Worm (Caenorhabditis elegans): ENCODE data around the gene F48B9.8.

Gene F48B9.8

DNA sequence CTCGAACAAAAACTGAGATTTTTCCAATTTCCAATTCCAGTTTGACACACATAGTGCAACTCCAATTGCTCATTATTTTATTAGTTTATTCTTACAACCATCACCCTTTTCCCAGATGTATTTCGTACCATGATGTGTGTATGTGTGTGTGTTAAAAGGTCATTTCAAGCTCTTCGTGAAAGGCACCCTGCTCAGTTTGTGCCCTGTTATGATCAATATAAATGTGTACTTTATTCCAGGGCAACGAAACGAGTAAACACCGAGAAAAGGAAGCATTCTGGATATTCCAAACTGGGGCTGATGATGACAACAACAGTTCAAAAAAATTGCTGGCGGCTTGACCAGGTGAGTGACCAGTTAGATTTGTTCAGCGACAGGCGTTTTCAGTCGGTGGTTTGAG, 34.5 kb upstream of the F48B9.8 start, which contains the start of gene peb-1:
Gene peb-1 (plus strand): TSS at position 301 of the 400 bp plus-strand sequence.
- TF ChIP-seq cog-1 (tag; optimal IDR thresholded peaks at IDR 0.05): no peak
- TF ChIP-seq klf-2 (GFP tag; conservative IDR thresholded peaks at IDR 0.05): no peak
- TF ChIP-seq T22C8.4 (GFP tag; IDR thresholded peaks at IDR 0.05): no peak
- no peak for TF ChIP-seq med-1 (GFP tag; optimal IDR thresholded peaks at IDR 0.05; ENCODE audit: insufficient read depth)
- no peak for TF ChIP-seq ref-1 (GFP tag; conservative IDR thresholded peaks at IDR 0.05)
- TF ChIP-seq tab-1 (GFP tag; IDR thresholded peaks at IDR 0.05): no peak
- no peak for TF ChIP-seq ztf-23 (GFP tag; IDR thresholded peaks at IDR 0.05)
- no peak for TF ChIP-seq ztf-29 (GFP tag; IDR thresholded peaks at IDR 0.05)
- TF ChIP-seq flt-1 (GFP tag; IDR thresholded peaks at IDR 0.05): no peak

DNA sequence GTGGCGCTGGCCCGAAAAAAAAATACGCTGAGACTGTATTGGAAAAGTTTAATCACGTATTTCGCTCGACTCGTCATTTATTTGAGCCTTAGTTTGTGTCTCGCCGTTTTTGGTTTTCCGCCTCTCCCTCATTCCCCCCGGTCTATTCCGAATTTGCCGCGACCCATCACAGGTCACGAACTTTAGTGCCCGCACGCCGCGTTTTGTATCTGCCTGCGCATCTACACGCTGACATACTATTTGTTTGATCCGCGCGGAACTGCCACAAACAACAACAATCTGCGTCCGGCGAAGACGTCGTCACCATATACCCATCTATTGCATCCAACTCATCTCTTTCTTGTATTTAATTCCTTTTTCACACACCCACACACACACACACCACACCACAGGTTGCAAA, 34.0 kb upstream of the F48B9.8 start:
- no peak for TF ChIP-seq flt-1 (GFP tag; IDR thresholded peaks at IDR 0.05)
- TF ChIP-seq tab-1 (GFP tag; IDR thresholded peaks at IDR 0.05): no peak
- TF ChIP-seq ref-1 (GFP tag; conservative IDR thresholded peaks at IDR 0.05): no peak
- TF ChIP-seq med-1 (GFP tag; optimal IDR thresholded peaks at IDR 0.05; ENCODE audit: insufficient read depth): no peak
- TF ChIP-seq T22C8.4 (GFP tag; IDR thresholded peaks at IDR 0.05): no peak
- no peak for TF ChIP-seq cog-1 (tag; optimal IDR thresholded peaks at IDR 0.05)
- TF ChIP-seq ztf-23 (GFP tag; IDR thresholded peaks at IDR 0.05): no peak
- TF ChIP-seq ztf-29 (GFP tag; IDR thresholded peaks at IDR 0.05): no peak
- TF ChIP-seq klf-2 (GFP tag; conservative IDR thresholded peaks at IDR 0.05): no peak

DNA sequence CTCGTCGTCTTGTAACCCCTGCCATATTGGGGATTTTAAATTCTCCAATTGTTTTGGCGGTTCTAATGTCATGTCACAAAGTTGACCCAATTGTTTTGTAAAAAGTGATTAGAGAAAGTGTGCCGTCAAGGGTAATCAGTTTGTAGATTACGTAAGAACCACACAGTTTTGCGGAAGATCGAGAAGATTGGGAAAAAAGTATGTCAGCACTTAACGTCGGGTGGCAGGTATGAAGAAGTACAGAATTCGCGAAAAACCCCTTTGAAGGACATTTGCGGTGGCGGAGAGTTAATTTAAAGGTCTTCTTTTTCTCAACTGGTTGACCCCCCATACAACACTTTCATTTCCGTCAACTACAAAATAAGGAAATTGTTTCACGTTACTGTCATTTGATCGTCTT, 32.2 kb upstream of the F48B9.8 start:
- TF ChIP-seq ztf-29 (GFP tag; IDR thresholded peaks at IDR 0.05) (no peak), med-1 (GFP tag; optimal IDR thresholded peaks at IDR 0.05; ENCODE audit: insufficient read depth) (no peak), klf-2 (GFP tag; conservative IDR thresholded peaks at IDR 0.05) (no peak), tab-1 (GFP tag; IDR thresholded peaks at IDR 0.05) (no peak), ref-1 (GFP tag; conservative IDR thresholded peaks at IDR 0.05) (no peak), cog-1 (tag; optimal IDR thresholded peaks at IDR 0.05) (no peak), T22C8.4 (GFP tag; IDR thresholded peaks at IDR 0.05) (no peak), flt-1 (GFP tag; IDR thresholded peaks at IDR 0.05) (no peak), ztf-23 (GFP tag; IDR thresholded peaks at IDR 0.05) (no peak)

DNA sequence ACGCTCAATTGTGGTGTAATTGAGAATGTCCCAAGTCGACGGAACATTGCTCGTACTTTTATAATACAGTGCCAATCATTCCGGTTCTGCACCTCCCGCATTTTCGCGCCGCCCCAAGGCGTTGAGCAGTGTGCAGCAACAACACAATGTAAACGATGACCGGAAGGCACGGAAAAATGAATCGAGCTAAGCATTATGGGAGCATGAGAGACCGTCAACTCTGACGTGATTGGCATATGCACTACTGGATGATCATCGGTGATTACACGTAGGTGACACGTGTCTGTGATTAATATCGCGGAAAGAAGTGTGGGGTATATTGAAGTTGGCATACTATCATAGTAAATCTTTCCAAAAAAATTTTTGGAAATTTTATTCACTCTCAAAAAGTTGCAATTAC, 28.8 kb upstream of the F48B9.8 start, which contains the start of gene T24C12.4:
Gene T24C12.4 (minus strand): TSS at position 101 of the 400 bp plus-strand sequence.
- TF ChIP-seq med-1 (GFP tag; optimal IDR thresholded peaks at IDR 0.05; ENCODE audit: insufficient read depth): no peak
- TF ChIP-seq ref-1 (GFP tag; conservative IDR thresholded peaks at IDR 0.05): no peak
- no peak for TF ChIP-seq cog-1 (tag; optimal IDR thresholded peaks at IDR 0.05)
- TF ChIP-seq tab-1 (GFP tag; IDR thresholded peaks at IDR 0.05): no peak
- no peak for TF ChIP-seq klf-2 (GFP tag; conservative IDR thresholded peaks at IDR 0.05)
- TF ChIP-seq T22C8.4 (GFP tag; IDR thresholded peaks at IDR 0.05): no peak
- no peak for TF ChIP-seq ztf-23 (GFP tag; IDR thresholded peaks at IDR 0.05)
- TF ChIP-seq ztf-29 (GFP tag; IDR thresholded peaks at IDR 0.05): no peak
- no peak for TF ChIP-seq flt-1 (GFP tag; IDR thresholded peaks at IDR 0.05)

DNA sequence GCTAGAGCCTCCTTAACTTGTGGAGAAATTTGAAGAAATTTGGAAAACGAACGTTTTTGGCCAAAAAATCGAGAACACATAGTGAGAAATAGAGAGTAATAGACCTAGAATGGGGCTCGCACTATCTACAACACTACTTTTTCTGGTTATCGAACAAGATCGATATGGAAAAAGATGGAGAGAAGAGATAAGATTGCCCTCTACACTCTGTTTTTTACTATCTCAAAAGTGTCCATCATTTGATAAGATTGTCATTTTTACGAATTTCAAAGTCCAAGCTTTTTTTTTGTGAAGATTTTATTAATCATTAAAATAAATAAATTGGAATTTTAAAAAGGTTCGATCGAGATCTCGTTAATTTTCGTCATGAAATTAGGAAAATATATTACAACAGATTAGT, 27.5 kb upstream of the F48B9.8 start, which contains the start of gene T24C12.3:
Gene T24C12.3 (minus strand): TSS at position 134 of the 400 bp plus-strand sequence.
- TF ChIP-seq ztf-23 (GFP tag; IDR thresholded peaks at IDR 0.05): no peak
- no peak for TF ChIP-seq ztf-29 (GFP tag; IDR thresholded peaks at IDR 0.05)
- TF ChIP-seq med-1 (GFP tag; optimal IDR thresholded peaks at IDR 0.05; ENCODE audit: insufficient read depth): no peak
- TF ChIP-seq T22C8.4 (GFP tag; IDR thresholded peaks at IDR 0.05): no peak
- no peak for TF ChIP-seq cog-1 (tag; optimal IDR thresholded peaks at IDR 0.05)
- TF ChIP-seq tab-1 (GFP tag; IDR thresholded peaks at IDR 0.05): no peak
- no peak for TF ChIP-seq klf-2 (GFP tag; conservative IDR thresholded peaks at IDR 0.05)
- TF ChIP-seq flt-1 (GFP tag; IDR thresholded peaks at IDR 0.05): no peak
- TF ChIP-seq ref-1 (GFP tag; conservative IDR thresholded peaks at IDR 0.05): no peak

DNA sequence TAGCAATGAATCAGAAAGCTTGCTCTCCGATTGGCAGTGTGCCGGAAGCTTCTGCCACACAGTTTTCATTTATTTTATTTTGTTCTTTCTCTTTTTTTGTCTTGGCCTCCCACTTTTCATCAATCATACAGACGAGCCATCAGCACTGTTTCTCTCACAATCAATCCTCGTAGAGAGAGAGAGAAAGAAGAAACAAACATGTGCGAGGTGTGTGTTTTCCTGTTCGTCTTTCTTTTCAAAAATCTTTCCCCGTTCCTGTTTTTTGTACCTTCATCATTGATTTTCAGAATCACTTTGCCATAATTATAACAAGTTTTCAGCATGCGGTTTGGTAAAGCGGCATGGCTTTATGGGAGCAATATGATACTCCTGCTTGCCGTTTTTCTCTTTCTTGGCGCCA, 22.9 kb upstream of the F48B9.8 start, which contains the start of gene T24C12.1:
Gene T24C12.1 (plus strand): TSS at position 301 of the 400 bp plus-strand sequence.
- TF ChIP-seq tab-1 (GFP tag; IDR thresholded peaks at IDR 0.05) (no peak), ztf-23 (GFP tag; IDR thresholded peaks at IDR 0.05) (no peak), cog-1 (tag; optimal IDR thresholded peaks at IDR 0.05) (no peak), flt-1 (GFP tag; IDR thresholded peaks at IDR 0.05) (no peak), T22C8.4 (GFP tag; IDR thresholded peaks at IDR 0.05) (no peak), klf-2 (GFP tag; conservative IDR thresholded peaks at IDR 0.05) (no peak), ref-1 (GFP tag; conservative IDR thresholded peaks at IDR 0.05) (no peak), ztf-29 (GFP tag; IDR thresholded peaks at IDR 0.05) (no peak), med-1 (GFP tag; optimal IDR thresholded peaks at IDR 0.05; ENCODE audit: insufficient read depth) (no peak)

DNA sequence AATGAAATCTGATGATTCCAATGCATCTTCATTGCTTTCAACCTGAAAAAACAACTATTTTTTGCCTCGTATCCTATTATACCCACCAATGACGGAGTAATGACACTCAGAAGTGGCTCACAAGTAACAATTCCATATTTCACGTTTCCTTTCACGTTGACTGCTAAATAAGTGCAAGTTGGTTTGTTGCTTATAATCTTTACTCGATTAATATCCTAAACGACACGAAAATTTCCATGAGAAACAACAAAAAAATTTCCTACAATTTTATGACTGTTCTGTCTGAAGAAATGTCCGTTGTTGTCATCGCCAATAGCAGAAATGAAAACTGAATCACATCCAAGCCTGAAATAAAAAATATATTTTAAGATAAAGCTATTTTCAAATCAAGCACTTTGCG, 21.2 kb upstream of the F48B9.8 start:
- TF ChIP-seq ztf-29 (GFP tag; IDR thresholded peaks at IDR 0.05) (no peak), T22C8.4 (GFP tag; IDR thresholded peaks at IDR 0.05) (no peak), klf-2 (GFP tag; conservative IDR thresholded peaks at IDR 0.05) (no peak), cog-1 (tag; optimal IDR thresholded peaks at IDR 0.05) (no peak), flt-1 (GFP tag; IDR thresholded peaks at IDR 0.05) (no peak), tab-1 (GFP tag; IDR thresholded peaks at IDR 0.05) (no peak), ztf-23 (GFP tag; IDR thresholded peaks at IDR 0.05) (no peak), ref-1 (GFP tag; conservative IDR thresholded peaks at IDR 0.05) (no peak), med-1 (GFP tag; optimal IDR thresholded peaks at IDR 0.05; ENCODE audit: insufficient read depth) (no peak)

DNA sequence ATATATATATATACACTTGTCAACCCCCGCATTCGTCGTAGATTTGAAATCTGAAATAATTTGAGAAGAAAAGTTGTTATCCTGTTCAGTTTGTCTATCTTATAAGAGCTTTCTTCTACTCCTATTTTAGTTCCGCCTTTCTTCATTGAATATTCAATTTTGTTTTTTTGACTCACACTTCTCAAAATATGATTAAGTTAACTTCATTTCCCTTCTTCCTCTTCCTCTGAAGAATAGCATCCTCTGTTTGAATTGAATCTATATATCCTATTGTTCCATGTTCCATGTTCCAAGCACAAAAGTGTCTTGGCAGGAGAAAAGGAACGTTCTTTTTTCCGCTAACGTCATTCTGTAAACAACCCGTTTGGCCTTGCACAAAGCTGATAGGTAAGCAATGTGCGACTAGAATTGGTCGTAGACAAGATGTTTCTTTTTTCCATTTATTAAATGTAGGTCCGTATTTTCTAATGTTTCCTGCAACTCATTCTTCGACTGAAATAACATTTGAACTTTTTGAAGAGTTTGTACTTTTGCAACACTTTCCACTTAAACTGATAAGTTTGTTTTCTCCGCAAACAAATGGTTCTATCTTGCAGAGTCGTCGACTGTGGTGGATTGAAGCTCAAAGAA, 15.8 kb upstream of the F48B9.8 start, which contains the start of gene gap-1:
Gene gap-1 (plus strand): TSS at position 580 of the 630 bp plus-strand sequence.
- TF ChIP-seq flt-1 (GFP tag; IDR thresholded peaks at IDR 0.05): no peak

DNA sequence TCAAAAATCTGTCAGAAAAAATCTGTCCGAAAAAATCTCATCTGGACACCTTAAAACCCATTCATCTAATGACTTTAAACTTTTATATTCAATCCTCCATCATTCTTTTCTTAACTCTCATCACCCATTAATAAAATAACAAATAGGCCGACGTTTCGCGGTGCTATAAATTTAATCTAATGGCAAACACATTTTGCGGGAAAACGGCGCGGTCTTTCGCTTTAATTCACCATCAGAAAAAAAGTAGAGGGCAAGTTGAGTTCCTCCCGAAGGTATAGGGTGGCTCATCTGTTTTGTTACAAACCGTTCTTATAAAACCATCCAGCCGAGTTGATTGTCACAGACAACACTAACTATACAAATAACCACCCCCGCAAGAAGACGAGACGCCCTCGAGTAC, 14.5 kb upstream of the F48B9.8 start:
- TF ChIP-seq cog-1 (tag; optimal IDR thresholded peaks at IDR 0.05) (no peak), ztf-23 (GFP tag; IDR thresholded peaks at IDR 0.05) (no peak), T22C8.4 (GFP tag; IDR thresholded peaks at IDR 0.05) (no peak), ref-1 (GFP tag; conservative IDR thresholded peaks at IDR 0.05) (no peak), ztf-29 (GFP tag; IDR thresholded peaks at IDR 0.05) (no peak)

DNA sequence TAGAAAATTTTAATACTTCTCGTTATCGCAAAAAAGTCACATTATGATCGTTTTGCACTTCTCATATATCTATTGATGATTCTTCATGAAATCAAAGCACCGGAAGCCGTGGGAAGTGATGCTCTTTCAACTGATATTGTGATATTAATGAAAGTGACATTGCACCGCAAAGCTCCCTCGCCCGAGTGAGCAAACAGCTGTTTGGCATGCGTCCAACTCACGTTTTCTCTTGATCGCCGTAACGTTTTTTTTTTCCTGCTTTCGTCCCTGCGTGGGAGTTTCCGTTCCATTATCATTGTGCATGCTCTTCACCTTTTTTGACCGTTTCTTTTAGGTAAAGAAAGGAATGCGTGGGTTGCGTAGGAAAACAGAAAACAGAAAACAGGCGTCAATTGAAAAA, 12.7 kb upstream of the F48B9.8 start:
- no peak for TF ChIP-seq tab-1 (GFP tag; IDR thresholded peaks at IDR 0.05)
- TF ChIP-seq klf-2 (GFP tag; conservative IDR thresholded peaks at IDR 0.05): no peak
- TF ChIP-seq ztf-23 (GFP tag; IDR thresholded peaks at IDR 0.05): no peak
- no peak for TF ChIP-seq flt-1 (GFP tag; IDR thresholded peaks at IDR 0.05)
- no peak for TF ChIP-seq T22C8.4 (GFP tag; IDR thresholded peaks at IDR 0.05)
- no peak for TF ChIP-seq cog-1 (tag; optimal IDR thresholded peaks at IDR 0.05)
- no peak for TF ChIP-seq ztf-29 (GFP tag; IDR thresholded peaks at IDR 0.05)
- TF ChIP-seq med-1 (GFP tag; optimal IDR thresholded peaks at IDR 0.05; ENCODE audit: insufficient read depth): no peak
- no peak for TF ChIP-seq ref-1 (GFP tag; conservative IDR thresholded peaks at IDR 0.05)

Measured in whole organism, midembryonic.